Fruit fly (Drosophila melanogaster) whole organism, embryonic: ENCODE data around the gene kel.

ENCODE experiments used
- Abd-B ChIP-seq: fragments of 200-800 bp; sonication (Bioruptor generic); optimal IDR thresholded peaks from 2 replicates; lab custom pipeline; 2018; ENCODE audit warnings: missing biosample characterization, mild to moderate bottlenecking, missing genetic modification characterization, moderate library complexity
- Atf3 ChIP-seq: fragments of 200-800 bp; sonication (Bioruptor generic); optimal IDR thresholded peaks from 3 replicates; lab custom pipeline; 2016; ENCODE audit warnings: missing biosample characterization, missing genetic modification characterization
- Awh ChIP-seq: fragments of 200-800 bp; sonication (Bioruptor generic); IDR thresholded peaks from 2 replicates; pipeline ENCODE4, ENCODE4 v1.3.6; 2022; ENCODE audit warnings: missing biosample characterization, missing genetic modification characterization
- Bgb ChIP-seq: fragments of 200-800 bp; sonication (Bioruptor generic); IDR thresholded peaks from 2 replicates; pipeline ENCODE4 v1.3.6; 2022; ENCODE audit warnings: missing biosample characterization, missing genetic modification characterization; ENCODE audit not compliant: partially characterized antibody
- CG10366 ChIP-seq: fragments of 200-800 bp; sonication (Bioruptor generic); IDR thresholded peaks from 2 replicates; pipeline ENCODE4 v1.3.6; 2022; ENCODE audit warnings: missing biosample characterization, missing genetic modification characterization
- CG11398 ChIP-seq: fragments of 200-800 bp; sonication (Bioruptor generic); optimal IDR thresholded peaks from 2 replicates; lab custom pipeline; 2016; ENCODE audit warnings: missing biosample characterization, missing genetic modification characterization
- CG12155 ChIP-seq: fragments of 200-800 bp; sonication (Bioruptor generic); optimal IDR thresholded peaks from 3 replicates; lab custom pipeline; 2016; ENCODE audit warnings: missing biosample characterization, missing genetic modification characterization
- CG14050 ChIP-seq: fragments of 200-800 bp; sonication (Bioruptor generic); IDR thresholded peaks from 3 replicates; pipeline ENCODE4 v1.3.6; 2022; ENCODE audit warnings: missing biosample characterization, missing genetic modification characterization
- CG14667 ChIP-seq: fragments of 200-800 bp; sonication (Bioruptor generic); IDR thresholded peaks from 2 replicates; pipeline ENCODE4 v1.3.6; 2022; ENCODE audit warnings: missing biosample characterization, missing genetic modification characterization
- CG15514 ChIP-seq: fragments of 200-800 bp; sonication (Bioruptor generic); optimal IDR thresholded peaks from 3 replicates; lab custom pipeline; 2017; ENCODE audit warnings: missing biosample characterization, missing genetic modification characterization, mild to moderate bottlenecking, moderate library complexity, missing genetic modification reagents
- CG16815 ChIP-seq: fragments of 200-800 bp; sonication (Bioruptor generic); optimal IDR thresholded peaks from 3 replicates; lab custom pipeline; 2017; ENCODE audit warnings: missing biosample characterization, mild to moderate bottlenecking, missing genetic modification characterization
- CG17829 ChIP-seq: fragments of 200-800 bp; optimal IDR thresholded peaks from 2 replicates; lab custom pipeline; 2019; ENCODE audit warnings: missing biosample characterization, mild to moderate bottlenecking, missing genetic modification characterization, moderate library complexity
- CG1832 ChIP-seq: fragments of 200-800 bp; sonication (Bioruptor generic); optimal IDR thresholded peaks from 2 replicates; lab custom pipeline; 2017; ENCODE audit warnings: missing biosample characterization, mild to moderate bottlenecking, missing genetic modification characterization, inconsistent platforms
- CG18599 ChIP-seq: fragments of 200-800 bp; sonication (Bioruptor generic); optimal IDR thresholded peaks from 3 replicates; lab custom pipeline; 2017; ENCODE audit warnings: missing biosample characterization, missing genetic modification characterization, mild to moderate bottlenecking, moderate library complexity, missing genetic modification reagents
- CG30403 ChIP-seq: fragments of 200-800 bp; sonication (Bioruptor generic); optimal IDR thresholded peaks from 3 replicates; lab custom pipeline; 2016; ENCODE audit warnings: missing biosample characterization, missing genetic modification characterization
- CG31388 ChIP-seq: fragments of 200-800 bp; sonication (Bioruptor generic); optimal IDR thresholded peaks from 2 replicates; lab custom pipeline; 2016; ENCODE audit warnings: missing biosample characterization, missing genetic modification characterization
- CG32767 ChIP-seq: fragments of 200-800 bp; sonication (Bioruptor generic); IDR thresholded peaks from 2 replicates; pipeline ENCODE4 v1.3.6; 2022; ENCODE audit warnings: missing biosample characterization, missing genetic modification characterization
- CG33213 ChIP-seq: fragments of 200-800 bp; sonication (Bioruptor generic); optimal IDR thresholded peaks from 3 replicates; lab custom pipeline; 2016; ENCODE audit warnings: missing biosample characterization, missing genetic modification characterization
- CG34422 ChIP-seq: fragments of 200-800 bp; sonication (Bioruptor generic); IDR thresholded peaks from 3 replicates; pipeline ENCODE4 v1.3.6; 2022; ENCODE audit warnings: missing biosample characterization, missing genetic modification characterization
- CG4617 ChIP-seq: fragments of 200-800 bp; sonication (Bioruptor generic); optimal IDR thresholded peaks from 3 replicates; lab custom pipeline; 2016; ENCODE audit warnings: missing biosample characterization, missing genetic modification characterization, borderline replicate concordance
- CG6791 ChIP-seq: fragments of 200-800 bp; sonication (Bioruptor generic); IDR thresholded peaks from 3 replicates; pipeline ENCODE4 v1.3.6; 2022; ENCODE audit warnings: missing biosample characterization, missing genetic modification characterization; ENCODE audit not compliant: partially characterized antibody
- CG6813 ChIP-seq: fragments of 200-800 bp; sonication (Bioruptor generic); optimal IDR thresholded peaks from 2 replicates; lab custom pipeline; 2017; ENCODE audit warnings: missing biosample characterization, missing genetic modification characterization, mild to moderate bottlenecking, moderate library complexity, missing genetic modification reagents
- CG8089 ChIP-seq: fragments of 200-800 bp; sonication (Bioruptor generic); optimal IDR thresholded peaks from 3 replicates; lab custom pipeline; 2016; ENCODE audit warnings: missing biosample characterization, missing genetic modification characterization
- CG8924 ChIP-seq: fragments of 200-800 bp; optimal IDR thresholded peaks from 3 replicates; lab custom pipeline; 2019; ENCODE audit warnings: missing biosample characterization, mild to moderate bottlenecking, missing genetic modification characterization, moderate library complexity
- CG9876 ChIP-seq: fragments of 200-800 bp; sonication (Bioruptor generic); optimal IDR thresholded peaks from 2 replicates; lab custom pipeline; 2016; ENCODE audit warnings: missing biosample characterization, missing genetic modification characterization
- Ets65A ChIP-seq: fragments of 200-800 bp; sonication (Bioruptor generic); peaks from one replicate; lab custom pipeline; 2016; ENCODE audit warnings: missing biosample characterization, missing genetic modification characterization
- Gug ChIP-seq: fragments of 200-800 bp; sonication (Bioruptor generic); IDR thresholded peaks from 4 replicates; pipeline ENCODE4 v1.3.6; 2022; ENCODE audit warnings: missing biosample characterization, missing genetic modification characterization
- HLH4C ChIP-seq: fragments of 200-800 bp; sonication (Bioruptor generic); IDR thresholded peaks from 3 replicates; pipeline ENCODE4 v1.3.6; 2022; ENCODE audit warnings: missing biosample characterization, missing genetic modification characterization; ENCODE audit not compliant: partially characterized antibody
- MTF-1 ChIP-seq: fragments of 200-800 bp; sonication (Bioruptor generic); optimal IDR thresholded peaks from 2 replicates; lab custom pipeline; 2018; ENCODE audit warnings: missing biosample characterization, mild to moderate bottlenecking, missing genetic modification characterization, borderline replicate concordance
- Mes4 ChIP-seq: fragments of 200-800 bp; sonication (Bioruptor generic); optimal IDR thresholded peaks from 2 replicates; lab custom pipeline; 2016; ENCODE audit warnings: missing biosample characterization, missing genetic modification characterization
- Nf-YA ChIP-seq: fragments of 200-800 bp; sonication (Bioruptor generic); IDR thresholded peaks from 2 replicates; pipeline ENCODE4 v1.3.6; 2022; ENCODE audit warnings: missing biosample characterization, missing genetic modification characterization
- Ptx1 ChIP-seq: fragments of 200-800 bp; sonication (Bioruptor generic); IDR thresholded peaks from 2 replicates; pipeline ENCODE4 v1.3.6; 2022; ENCODE audit warnings: missing biosample characterization, missing genetic modification characterization
- Sox102F ChIP-seq: fragments of 200-800 bp; sonication (Bioruptor generic); optimal IDR thresholded peaks from 2 replicates; lab custom pipeline; 2018; ENCODE audit warnings: missing biosample characterization, mild to moderate bottlenecking, missing genetic modification characterization, moderate library complexity
- Sry-β ChIP-seq: fragments of 200-800 bp; sonication (Bioruptor generic); optimal IDR thresholded peaks from 2 replicates; lab custom pipeline; 2018; ENCODE audit warnings: missing biosample characterization, mild to moderate bottlenecking, missing genetic modification characterization, moderate library complexity
- bab2 ChIP-seq: fragments of 200-800 bp; sonication (Bioruptor generic); optimal IDR thresholded peaks from 2 replicates; lab custom pipeline; 2016; ENCODE audit warnings: missing biosample characterization, missing genetic modification characterization
- btn ChIP-seq: fragments of 200-800 bp; sonication (Bioruptor generic); optimal IDR thresholded peaks from 2 replicates; lab custom pipeline; 2016; ENCODE audit warnings: missing biosample characterization, missing genetic modification characterization
- cato ChIP-seq: fragments of 200-800 bp; sonication (Bioruptor generic); optimal IDR thresholded peaks from 2 replicates; lab custom pipeline; 2016; ENCODE audit warnings: missing biosample characterization, missing genetic modification characterization, borderline replicate concordance
- chm ChIP-seq: fragments of 200-800 bp; sonication (Bioruptor generic); IDR thresholded peaks from 2 replicates; pipeline ENCODE4 v1.3.6; 2022; ENCODE audit warnings: missing biosample characterization, missing genetic modification characterization
- chn ChIP-seq: fragments of 200-800 bp; sonication (Bioruptor generic); optimal IDR thresholded peaks from 2 replicates; lab custom pipeline; 2016; ENCODE audit warnings: missing biosample characterization, missing genetic modification characterization
- dm ChIP-seq: fragments of 200-800 bp; sonication (Bioruptor generic); optimal IDR thresholded peaks from 3 replicates; lab custom pipeline; 2016; ENCODE audit warnings: missing biosample characterization, missing genetic modification characterization
- eve ChIP-seq, 2 experiments: fragments of >200 bp; optimal IDR thresholded peaks; 2 replicates each; lab custom pipeline; 2017; ENCODE audit warnings: missing biosample characterization in 2 of 2, missing genetic modification characterization in 2 of 2
- gfzf ChIP-seq: fragments of 200-800 bp; sonication (Bioruptor generic); optimal IDR thresholded peaks from 2 replicates; lab custom pipeline; 2016; ENCODE audit warnings: missing biosample characterization, mild to moderate bottlenecking, missing genetic modification characterization, moderate library complexity
- hkb ChIP-seq, 2 experiments: fragments of 200-800 bp in 1 of 2; fragments of >200 bp in 1 of 2; sonication (Bioruptor generic) in 1 of 2; IDR thresholded peaks in 1 of 2; optimal IDR thresholded peaks in 1 of 2; 2 replicates each; pipeline versions ENCODE4 v1.3.6 to Lab custom; 2017 to 2022; ENCODE audit warnings: missing biosample characterization in 1 of 2, missing genetic modification characterization in 1 of 2
- lmd ChIP-seq: fragments of 200-800 bp; sonication (Bioruptor generic); IDR thresholded peaks from 2 replicates; pipeline ENCODE4 v1.3.6; 2022; ENCODE audit warnings: missing biosample characterization, missing genetic modification characterization
- slp2 ChIP-seq: fragments of 200-800 bp; sonication (Bioruptor generic); optimal IDR thresholded peaks from 2 replicates; lab custom pipeline; 2016; ENCODE audit warnings: missing biosample characterization, missing genetic modification characterization
- ssp ChIP-seq: fragments of 200-800 bp; sonication (Bioruptor generic); IDR thresholded peaks from 2 replicates; pipeline ENCODE4 v1.3.6; 2022; ENCODE audit warnings: missing biosample characterization, missing genetic modification characterization
- stwl ChIP-seq: fragments of 200-800 bp; sonication (Bioruptor generic); optimal IDR thresholded peaks from 3 replicates; lab custom pipeline; 2018; ENCODE audit warnings: missing biosample characterization, mild to moderate bottlenecking, missing genetic modification characterization, moderate library complexity
- wdn ChIP-seq: fragments of 200-800 bp; sonication (Bioruptor generic); IDR thresholded peaks from 2 replicates; pipeline ENCODE4 v1.3.6; 2022; ENCODE audit warnings: missing biosample characterization, missing genetic modification characterization
- zfh1 ChIP-seq: fragments of 200-800 bp; sonication (Bioruptor generic); IDR thresholded peaks from 3 replicates; pipeline ENCODE4 v1.3.6; 2022; ENCODE audit warnings: missing biosample characterization, missing genetic modification characterization

Gene kel

dm6 chr2L:18121367-18122230, 16.3 kb downstream of the kel start (continued):
- no peak for TF ChIP-seq chm
- peak; percentile 48 for TF ChIP-seq CG14667
- TF ChIP-seq Nf-YA (GFP tag; lab: Robert Waterston, UW): no peak
- TF ChIP-seq CG33213: no peak
- no peak for TF ChIP-seq CG14050 (GFP tag; lab: Robert Waterston, UW)
- TF ChIP-seq ssp: 0 out of 2 replicates have a peak, but pooled peaks have one; percentile 20
- TF ChIP-seq CG6791 (GFP tag; lab: Robert Waterston, UW): no peak
- no peak for TF ChIP-seq CG4617 (GFP tag; lab: Kevin White, UChicago)
- TF ChIP-seq lmd (GFP tag; lab: Robert Waterston, UW): peak; percentile 55
- no peak for TF ChIP-seq cato (GFP tag; lab: Kevin White, UChicago)
- TF ChIP-seq CG32767 (GFP tag; lab: Robert Waterston, UW): no peak
- peak; percentile 5 for TF ChIP-seq CG16815 (GFP tag; lab: Kevin White, UChicago)
- peak; percentile 59 for TF ChIP-seq Ptx1 (GFP tag; lab: Robert Waterston, UW)
- TF ChIP-seq hkb (optimal IDR thresholded peaks at IDR 0.05; lab: Kevin White, UChicago): no peak
- peak; percentile 28; the same call in 1 of the 2 replicates for TF ChIP-seq hkb (GFP tag; IDR thresholded peaks at IDR 0.05; lab: Robert Waterston, UW)
- peak; percentile 41 for TF ChIP-seq chn (GFP tag; lab: Kevin White, UChicago)
- TF ChIP-seq Bgb (GFP tag; lab: Robert Waterston, UW): no peak
- TF ChIP-seq wdn: no peak
- peak; percentile 7 for TF ChIP-seq btn (GFP tag; lab: Kevin White, UChicago)
- TF ChIP-seq Sry-β (GFP tag; lab: Kevin White, UChicago): no peak
- no peak for TF ChIP-seq CG31388 (GFP tag; lab: Kevin White, UChicago)
- TF ChIP-seq CG9876: no peak
- TF ChIP-seq CG34422: no peak
- peak; percentile 4 for TF ChIP-seq CG6813 (GFP tag; lab: Kevin White, UChicago)
- TF ChIP-seq bab2 (GFP tag; lab: Kevin White, UChicago): peak; percentile 20
- TF ChIP-seq zfh1 (GFP tag; lab: Robert Waterston, UW): no peak
- no peak for TF ChIP-seq eve (GFP tag; optimal IDR thresholded peaks at IDR 0.05; lab: Kevin White, UChicago)
- TF ChIP-seq CG8089 (GFP tag; lab: Kevin White, UChicago): no peak
- TF ChIP-seq CG1832 (GFP tag; lab: Kevin White, UChicago): no peak
- peak; percentile 16 for TF ChIP-seq MTF-1 (GFP tag; lab: Kevin White, UChicago)
- peak; percentile 12 for TF ChIP-seq CG12155 (GFP tag; lab: Kevin White, UChicago)
- TF ChIP-seq CG30403 (GFP tag; lab: Kevin White, UChicago): peak; percentile 43
- TF ChIP-seq CG18599 (GFP tag; lab: Kevin White, UChicago): peak; percentile 72
- no peak for TF ChIP-seq Atf3
- no peak for TF ChIP-seq HLH4C
- peak; percentile 37 for TF ChIP-seq CG10366 (GFP tag; lab: Robert Waterston, UW)
- TF ChIP-seq CG8924 (tag; lab: Kevin White, UChicago): no peak
- no peak for TF ChIP-seq dm (GFP tag; lab: Kevin White, UChicago)
- TF ChIP-seq CG17829 (tag; lab: Kevin White, UChicago): peak; percentile 38
- TF ChIP-seq Ets65A (GFP tag; lab: Kevin White, UChicago): peak; percentile 94
- no peak for TF ChIP-seq gfzf
- peak; percentile 57 for TF ChIP-seq Abd-B (GFP tag; lab: Kevin White, UChicago)
- peak; percentile 36; the same call in 2 of the 4 replicates for TF ChIP-seq Gug (GFP tag; lab: Robert Waterston, UW)
- TF ChIP-seq CG11398 (GFP tag; lab: Kevin White, UChicago): no peak
- TF ChIP-seq CG15514 (GFP tag; lab: Kevin White, UChicago): no peak
- TF ChIP-seq stwl (tag; lab: Kevin White, UChicago): no peak
- TF ChIP-seq Sox102F (GFP tag; lab: Kevin White, UChicago): peak; percentile 54
- TF ChIP-seq slp2: no peak
- no peak for TF ChIP-seq Awh
- TF ChIP-seq Mes4 (GFP tag; lab: Kevin White, UChicago): peak; percentile 14
